3 worm cellular contexts compared by ENCODE assay signal in genomic region chrII:12380888-12381287, ce11.
TF ChIP-seq lines count a peak whose summit lies in the region.

No protein-coding gene starts in this region.

TF ChIP-seq in whole organism, early embryonic, 17 proteins besides CTCF, POLR2A, EP300 and RAD21:
- TF ChIP-seq pes-1 (GFP tag; IDR thresholded peaks at IDR 0.05; lab: Robert Waterston, UW): no peak
- no peak for TF ChIP-seq ama-1 (optimal IDR thresholded peaks at IDR 0.05; lab: Kevin White, UChicago)
- no peak for TF ChIP-seq hmg-4 (GFP tag; optimal IDR thresholded peaks at IDR 0.05; lab: Kevin White, UChicago)
- TF ChIP-seq aly-1 (tag; optimal IDR thresholded peaks at IDR 0.05; lab: Kevin White, UChicago): no peak
- TF ChIP-seq ets-7 (tag; optimal IDR thresholded peaks at IDR 0.05; lab: Kevin White, UChicago): no peak
- TF ChIP-seq ceh-36 (tag; optimal IDR thresholded peaks at IDR 0.05; lab: Kevin White, UChicago): peak; percentile 76
- TF ChIP-seq ceh-13 (GFP tag; optimal IDR thresholded peaks at IDR 0.05; lab: Kevin White, UChicago): no peak
- TF ChIP-seq tra-4 (tag; optimal IDR thresholded peaks at IDR 0.05; lab: Kevin White, UChicago): no peak

TF ChIP-seq in whole organism, late embryonic, 69 proteins besides CTCF, POLR2A, EP300 and RAD21:
- TF ChIP-seq dve-1 (tag; optimal IDR thresholded peaks at IDR 0.05; lab: Kevin White, UChicago) (peak; percentile 73), F13H6.1 (tag; optimal IDR thresholded peaks at IDR 0.05; lab: Kevin White, UChicago) (no peak)

TF ChIP-seq in whole organism, mixed stage, embryonic, 35 proteins besides CTCF, POLR2A, EP300 and RAD21:
- TF ChIP-seq ham-2 (GFP tag; optimal IDR thresholded peaks at IDR 0.05; lab: Kevin White, UChicago) (peak; percentile 12), nhr-2 (tag; optimal IDR thresholded peaks at IDR 0.05; lab: Kevin White, UChicago) (no peak)
